Worm (Caenorhabditis elegans) whole organism, midembryonic: ENCODE measurements around the gene skpo-3.

Source experiments
- T22C8.4 ChIP-seq: fragments of 200-800 bp; sonication (Bioruptor generic); IDR thresholded peaks from 2 replicates; pipeline ENCODE4 v1.3.6; 2022; ENCODE audit warnings: missing genetic modification characterization, missing compliant biosample characterization
- cog-1 ChIP-seq: sonication (generic microtip); optimal IDR thresholded peaks from 2 replicates; lab custom pipeline; 2016; ENCODE audit warnings: missing genetic modification characterization, missing compliant biosample characterization
- flt-1 ChIP-seq: fragments of 200-800 bp; sonication (Bioruptor generic); IDR thresholded peaks from 2 replicates; pipeline ENCODE4 v1.3.6; 2022; ENCODE audit warnings: missing genetic modification characterization, missing compliant biosample characterization
- klf-2 ChIP-seq: fragments of 200-800 bp; sonication (Bioruptor generic); conservative IDR thresholded peaks from 2 replicates; pipeline ENCODE4 v1.3.6; 2022; ENCODE audit warnings: missing genetic modification reagents, missing genetic modification characterization, missing compliant biosample characterization
- med-1 ChIP-seq: sonication (generic microtip); optimal IDR thresholded peaks from 2 replicates; lab custom pipeline; 2017; ENCODE audit warnings: missing genetic modification characterization, mild to moderate bottlenecking, missing compliant biosample characterization, antibody characterized with exemption, missing genetic modification reagents; ENCODE audit not compliant: insufficient read depth
- ref-1 ChIP-seq: fragments of 200-800 bp; sonication (Bioruptor generic); conservative IDR thresholded peaks from 2 replicates; pipeline ENCODE4 v1.3.6; 2022; ENCODE audit warnings: missing genetic modification reagents, missing genetic modification characterization, missing compliant biosample characterization
- tab-1 ChIP-seq: fragments of 200-800 bp; sonication (Bioruptor generic); IDR thresholded peaks from 2 replicates; pipeline ENCODE4 v1.3.6; 2022; ENCODE audit warnings: missing genetic modification characterization, missing compliant biosample characterization
- ztf-23 ChIP-seq: fragments of 200-800 bp; sonication (Bioruptor generic); IDR thresholded peaks from 2 replicates; pipeline ENCODE4 v1.3.6; 2022; ENCODE audit warnings: missing genetic modification reagents, missing genetic modification characterization, missing compliant biosample characterization
- ztf-29 ChIP-seq: fragments of 200-800 bp; sonication (Bioruptor generic); IDR thresholded peaks from 2 replicates; pipeline ENCODE4 v1.3.6; 2022; ENCODE audit warnings: missing genetic modification reagents, missing genetic modification characterization, missing compliant biosample characterization

The skpo-3 gene

DNA sequence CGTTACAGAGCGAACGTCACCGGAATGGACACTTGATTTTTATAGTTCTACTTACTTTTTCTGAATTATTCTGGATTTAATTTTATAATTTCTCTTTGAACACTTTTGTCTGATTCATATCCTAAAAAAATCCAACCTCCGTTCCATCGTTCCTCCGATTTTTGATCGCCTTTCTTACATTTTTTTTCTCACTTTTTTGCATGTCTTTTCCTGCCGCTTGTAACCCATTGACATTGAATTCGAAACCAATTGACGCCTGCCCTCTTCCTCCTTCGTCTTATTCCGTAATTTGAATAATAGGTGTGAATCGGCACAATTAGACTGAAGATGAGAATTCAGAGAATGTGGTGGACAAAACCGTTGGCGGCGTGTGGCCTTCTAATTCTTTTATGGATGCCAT is at the start of gene skpo-3:
Gene skpo-3, plus strand, starts transcription at position 301 of the 400 bp plus-strand sequence.
- TF ChIP-seq klf-2 (GFP tag; lab: Robert Waterston, UW) (no peak), tab-1 (GFP tag; lab: Robert Waterston, UW) (no peak), ztf-29 (GFP tag; lab: Robert Waterston, UW) (no peak), ztf-23 (GFP tag; lab: Robert Waterston, UW) (no peak), med-1 (GFP tag; lab: Kevin White, UChicago) (no peak)

ce11 chrII:7196040-7196439 is 49.6 kb upstream of the skpo-3 start, which contains the start of gene maoc-1:
Gene maoc-1, plus strand, starts transcription at chrII:7196276.
- TF ChIP-seq ref-1 (GFP tag; lab: Robert Waterston, UW) (no peak), flt-1 (GFP tag; lab: Robert Waterston, UW) (no peak), med-1 (GFP tag; lab: Kevin White, UChicago) (no peak), ztf-29 (GFP tag; lab: Robert Waterston, UW) (no peak), tab-1 (GFP tag; lab: Robert Waterston, UW) (no peak), klf-2 (GFP tag; lab: Robert Waterston, UW) (no peak), T22C8.4 (GFP tag; lab: Robert Waterston, UW) (no peak), ztf-23 (GFP tag; lab: Robert Waterston, UW) (no peak)

ce11 chrII:7197434-7197833 is 48.2 kb upstream of the skpo-3 start:
- TF ChIP-seq ref-1 (GFP tag; lab: Robert Waterston, UW) (no peak), klf-2 (GFP tag; lab: Robert Waterston, UW) (no peak), med-1 (GFP tag; lab: Kevin White, UChicago) (no peak), flt-1 (GFP tag; lab: Robert Waterston, UW) (no peak), ztf-29 (GFP tag; lab: Robert Waterston, UW) (no peak)

ce11 chrII:7199308-7199707 is 46.4 kb upstream of the skpo-3 start, which contains the start of gene E04F6.6:
Gene E04F6.6, minus strand, starts transcription at chrII:7199565.
- no peak for TF ChIP-seq ztf-23 (GFP tag; lab: Robert Waterston, UW)
- TF ChIP-seq T22C8.4 (GFP tag; lab: Robert Waterston, UW): no peak
- no peak for TF ChIP-seq klf-2 (GFP tag; lab: Robert Waterston, UW)
- no peak for TF ChIP-seq cog-1 (tag; lab: Kevin White, UChicago)
- TF ChIP-seq ztf-29 (GFP tag; lab: Robert Waterston, UW): no peak
- TF ChIP-seq tab-1 (GFP tag; lab: Robert Waterston, UW): no peak
- no peak for TF ChIP-seq ref-1 (GFP tag; lab: Robert Waterston, UW)
- TF ChIP-seq flt-1 (GFP tag; lab: Robert Waterston, UW): no peak
- no peak for TF ChIP-seq med-1 (GFP tag; lab: Kevin White, UChicago)

- peak; percentile 82 for TF ChIP-seq ref-1 (GFP tag; lab: Robert Waterston, UW)
- peak; percentile 96 for TF ChIP-seq tab-1 (GFP tag; lab: Robert Waterston, UW)
- peak; percentile 61 for TF ChIP-seq med-1 (GFP tag; lab: Kevin White, UChicago)
- TF ChIP-seq cog-1 (tag; lab: Kevin White, UChicago): peak; percentile 74
- TF ChIP-seq ztf-23 (GFP tag; lab: Robert Waterston, UW): peak; percentile 94
- peak; percentile 92 for TF ChIP-seq T22C8.4 (GFP tag; lab: Robert Waterston, UW)
- peak; percentile 95 for TF ChIP-seq flt-1 (GFP tag; lab: Robert Waterston, UW)
- TF ChIP-seq ztf-29 (GFP tag; lab: Robert Waterston, UW): peak; percentile 85
- TF ChIP-seq klf-2 (GFP tag; lab: Robert Waterston, UW): peak; percentile 86
Measured at ce11 chrII:7200051-7200599, 45.6 kb upstream of the skpo-3 start, which contains the start of gene pcrg-1. Gene pcrg-1, plus strand, starts transcription at chrII:7200549.

DNA sequence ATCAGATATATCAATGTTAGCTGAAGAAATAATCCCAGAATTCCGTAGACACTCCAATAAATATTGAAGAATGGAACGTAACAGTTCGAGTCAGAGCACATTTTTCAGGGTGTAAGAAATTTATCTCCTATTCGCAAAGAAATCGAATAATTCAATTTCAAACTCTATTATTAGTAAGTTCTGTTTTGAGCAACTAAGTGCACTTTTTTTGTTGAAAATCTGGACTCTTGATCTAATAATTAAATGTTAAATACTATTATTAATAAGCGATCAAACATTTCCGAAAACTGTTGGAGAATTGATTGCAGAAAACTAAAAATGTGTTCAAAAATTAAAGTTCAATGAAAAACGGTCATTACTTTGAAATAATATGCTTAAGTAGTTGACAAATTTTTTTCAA is 42.6 kb upstream of the skpo-3 start, which contains the start of gene srd-56:
Gene srd-56, minus strand, starts transcription at position 101 of the 400 bp plus-strand sequence.
- TF ChIP-seq cog-1 (tag; lab: Kevin White, UChicago) (no peak), tab-1 (GFP tag; lab: Robert Waterston, UW) (no peak), med-1 (GFP tag; lab: Kevin White, UChicago) (no peak)

DNA sequence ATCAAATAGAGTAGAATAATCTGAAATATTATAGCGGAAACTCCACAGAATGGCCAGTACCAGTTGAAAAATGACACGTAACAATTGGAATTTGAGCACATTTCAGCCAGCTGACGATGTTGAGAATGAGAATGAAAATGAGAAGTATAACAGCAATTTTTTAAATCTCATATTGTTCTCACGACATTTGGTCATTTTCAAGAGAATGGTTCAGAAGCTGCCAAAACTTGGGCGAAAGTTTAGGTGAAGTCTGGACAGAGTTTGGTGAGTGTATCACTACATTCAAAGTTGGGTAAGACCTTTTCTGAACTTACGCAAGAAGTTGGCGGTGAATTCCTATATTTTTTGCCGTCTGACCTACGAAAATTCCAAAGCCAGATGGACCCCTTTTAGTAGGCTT is 40.7 kb upstream of the skpo-3 start, which contains the start of gene srd-58:
Gene srd-58, minus strand, starts transcription at position 101 of the 400 bp plus-strand sequence.
- TF ChIP-seq cog-1 (tag; lab: Kevin White, UChicago): no peak
- TF ChIP-seq ztf-29 (GFP tag; lab: Robert Waterston, UW): no peak
- no peak for TF ChIP-seq klf-2 (GFP tag; lab: Robert Waterston, UW)
- no peak for TF ChIP-seq T22C8.4 (GFP tag; lab: Robert Waterston, UW)
- no peak for TF ChIP-seq flt-1 (GFP tag; lab: Robert Waterston, UW)
- TF ChIP-seq tab-1 (GFP tag; lab: Robert Waterston, UW): no peak
- no peak for TF ChIP-seq med-1 (GFP tag; lab: Kevin White, UChicago)
- no peak for TF ChIP-seq ref-1 (GFP tag; lab: Robert Waterston, UW)
- no peak for TF ChIP-seq ztf-23 (GFP tag; lab: Robert Waterston, UW)

DNA sequence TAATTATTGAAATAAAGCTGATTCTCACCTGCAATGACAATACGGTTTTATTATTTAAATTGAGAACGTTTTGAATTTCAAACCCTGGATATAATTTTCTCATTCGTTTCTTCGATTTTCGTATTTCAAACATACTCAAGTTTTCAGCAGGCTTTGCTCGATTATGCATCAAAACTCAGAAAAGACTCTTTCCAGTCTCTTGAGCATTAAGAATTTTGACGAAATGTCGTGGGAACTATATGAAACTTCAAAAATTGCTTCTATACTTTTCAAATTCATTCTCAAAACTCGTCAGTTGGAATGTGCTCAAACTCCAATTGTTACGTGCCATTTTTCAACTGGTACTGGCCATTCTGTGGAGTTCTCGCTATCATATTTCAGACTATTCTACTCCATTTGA is 40.3 kb upstream of the skpo-3 start, which contains the start of gene srd-59:
Gene srd-59, plus strand, starts transcription at position 301 of the 400 bp plus-strand sequence.
- TF ChIP-seq ztf-23 (GFP tag; lab: Robert Waterston, UW) (no peak), T22C8.4 (GFP tag; lab: Robert Waterston, UW) (no peak), flt-1 (GFP tag; lab: Robert Waterston, UW) (no peak), cog-1 (tag; lab: Kevin White, UChicago) (no peak), tab-1 (GFP tag; lab: Robert Waterston, UW) (no peak)

DNA sequence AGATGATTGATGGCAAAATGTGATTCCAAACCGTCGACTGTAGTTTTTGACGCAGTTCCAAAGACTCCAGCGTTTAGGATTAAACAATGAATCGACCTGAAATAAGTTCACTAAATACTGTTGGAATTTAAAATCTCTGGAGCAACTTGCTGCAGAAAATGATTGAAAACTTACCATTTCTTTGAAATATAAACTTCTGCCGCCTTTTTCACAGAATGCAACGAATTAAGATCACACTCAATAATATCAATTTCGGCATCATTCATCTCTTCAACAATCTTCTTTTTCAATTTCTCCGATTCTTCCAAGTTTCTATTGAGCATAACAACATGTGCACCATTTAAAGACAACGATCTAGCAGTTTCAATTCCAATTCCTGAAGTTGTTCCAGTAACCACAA is 38.0 kb upstream of the skpo-3 start:
- TF ChIP-seq cog-1 (tag; lab: Kevin White, UChicago) (no peak), tab-1 (GFP tag; lab: Robert Waterston, UW) (no peak), ref-1 (GFP tag; lab: Robert Waterston, UW) (no peak), flt-1 (GFP tag; lab: Robert Waterston, UW) (no peak), T22C8.4 (GFP tag; lab: Robert Waterston, UW) (no peak), klf-2 (GFP tag; lab: Robert Waterston, UW) (no peak), ztf-23 (GFP tag; lab: Robert Waterston, UW) (no peak), med-1 (GFP tag; lab: Kevin White, UChicago) (no peak), ztf-29 (GFP tag; lab: Robert Waterston, UW) (no peak)
